Fruit fly (Drosophila melanogaster): ENCODE results near the gene CG7886.

CG7886 gene

DNA sequence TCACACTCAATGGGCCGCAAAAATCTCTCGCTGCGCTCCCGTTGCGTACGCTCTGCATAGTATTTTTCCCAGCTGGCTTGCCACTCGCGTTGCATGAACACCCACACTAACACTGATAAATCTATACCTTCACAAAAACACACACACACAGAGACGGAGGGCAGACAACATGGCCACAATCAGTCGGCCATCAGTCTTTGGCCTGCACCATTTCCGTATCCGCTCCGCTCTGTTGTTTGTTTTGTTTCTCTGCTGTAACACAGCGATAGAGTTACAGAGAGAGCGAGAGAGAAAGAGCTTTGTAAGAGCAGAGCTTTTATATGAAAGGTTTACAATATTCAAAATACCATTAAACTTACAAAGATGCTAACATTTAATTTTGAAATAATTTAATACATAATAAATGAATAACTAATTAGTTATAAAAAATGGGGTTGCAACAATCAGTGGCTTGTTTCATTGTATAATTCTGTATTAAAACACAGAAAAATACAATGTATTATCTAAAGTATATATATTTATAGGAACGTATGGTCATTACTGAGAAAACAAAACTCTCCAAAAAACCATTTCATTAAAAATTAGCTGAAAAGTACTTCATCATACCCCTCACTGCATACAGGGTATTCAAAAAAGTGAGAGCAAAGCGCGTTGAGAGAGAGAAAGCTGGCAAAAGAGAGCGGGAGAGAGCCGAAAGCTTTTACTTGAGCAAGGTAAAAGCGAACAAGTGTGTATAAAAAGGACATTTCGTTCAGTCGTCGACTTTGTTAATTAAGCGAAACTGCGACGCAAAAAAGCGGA lies 33.3 kb downstream of the CG7886 start, which contains the start of gene CG14853 (continued):
- TF ChIP-seq CG6175 (GFP tag; IDR thresholded peaks at IDR 0.05) (no peak), lab (GFP tag; optimal IDR thresholded peaks at IDR 0.05) (peak; percentile 69), sd (tag; optimal IDR thresholded peaks at IDR 0.05) (no peak), CG2120 (GFP tag; optimal IDR thresholded peaks at IDR 0.05) (peak; percentile 77), CG10321 (GFP tag; IDR thresholded peaks at IDR 0.05) (no peak), pan (optimal IDR thresholded peaks at IDR 0.05) (no peak), pan (GFP tag; optimal IDR thresholded peaks at IDR 0.05 in 1 of 2, IDR thresholded peaks at IDR 0.05 in 1 of 2) (peak in 1 of 2 experiments; percentile 87), Sox100B (GFP tag; optimal IDR thresholded peaks at IDR 0.05) (peak; percentile 75), CG10462 (GFP tag; optimal IDR thresholded peaks at IDR 0.05) (peak; percentile 84), pho (GFP tag; optimal IDR thresholded peaks at IDR 0.05) (peak; percentile 6), CG1529 (GFP tag; optimal IDR thresholded peaks at IDR 0.05) (peak; percentile 69), Ets97D (GFP tag; optimal IDR thresholded peaks at IDR 0.05) (peak; percentile 97), dm (GFP tag; optimal IDR thresholded peaks at IDR 0.05) (no peak), CG10979 (tag; optimal IDR thresholded peaks at IDR 0.05) (peak; percentile 62), CG33213 (GFP tag; optimal IDR thresholded peaks at IDR 0.05) (no peak), sr (GFP tag; IDR thresholded peaks at IDR 0.05) (peak; percentile 60; the same call in 2 of the 3 replicates), Hr78 (GFP tag; optimal IDR thresholded peaks at IDR 0.05) (no peak), lola (GFP tag; optimal IDR thresholded peaks at IDR 0.05) (peak in 1 of 3 experiments; percentile 84), unc-4 (GFP tag; IDR thresholded peaks at IDR 0.05; ENCODE audit: partially characterized antibody) (no peak), Sry-δ (GFP tag; optimal IDR thresholded peaks at IDR 0.05) (no peak), CG12104 (GFP tag; optimal IDR thresholded peaks at IDR 0.05) (peak; percentile 38), btn (GFP tag; optimal IDR thresholded peaks at IDR 0.05) (peak; percentile 62), CG2199 (GFP tag; IDR thresholded peaks at IDR 0.05) (no peak), sc (optimal IDR thresholded peaks at IDR 0.05) (no peak), sc (GFP tag; optimal IDR thresholded peaks at IDR 0.05) (peak; percentile 74), zfh2 (GFP tag; optimal IDR thresholded peaks at IDR 0.05) (no peak), CG15073 (GFP tag; optimal IDR thresholded peaks at IDR 0.05) (no peak), nom (GFP tag; optimal IDR thresholded peaks at IDR 0.05) (no peak), CG4820 (GFP tag; optimal IDR thresholded peaks at IDR 0.05) (no peak), pros (GFP tag; optimal IDR thresholded peaks at IDR 0.05) (no peak), ewg (GFP tag; optimal IDR thresholded peaks at IDR 0.05) (peak; percentile 87), Hmx (GFP tag; optimal IDR thresholded peaks at IDR 0.05) (no peak), Sin3A (optimal IDR thresholded peaks at IDR 0.05) (no peak), ara (GFP tag; IDR thresholded peaks at IDR 0.05) (peak; percentile 49; the same call in 1 of the 2 replicates), klu (GFP tag; IDR thresholded peaks at IDR 0.05) (peak; percentile 44; the same call in 1 of the 2 replicates), CG34422 (GFP tag; IDR thresholded peaks at IDR 0.05) (peak; percentile 49; the same call in 2 of the 3 replicates), CG7556 (GFP tag; optimal IDR thresholded peaks at IDR 0.05) (peak; percentile 72), sna (GFP tag; IDR thresholded peaks at IDR 0.05; ENCODE audit: partially characterized antibody) (no peak), Hsf (GFP tag; optimal IDR thresholded peaks at IDR 0.05) (peak; percentile 53), CG42726 (GFP tag; IDR thresholded peaks at IDR 0.05; ENCODE audit: partially characterized antibody) (no peak), CG32532 (GFP tag; IDR thresholded peaks at IDR 0.05) (peak; percentile 76), E2f1 (GFP tag; IDR thresholded peaks at IDR 0.05) (no peak; the same call in 1 of the 2 replicates), Oaz (GFP tag; IDR thresholded peaks at IDR 0.05) (peak; percentile 45; the same call in 1 of the 2 replicates), esg (GFP tag; conservative IDR thresholded peaks at IDR 0.05) (peak; percentile 83), stc (GFP tag; IDR thresholded peaks at IDR 0.05) (peak; percentile 76), Blimp-1 (GFP tag; optimal IDR thresholded peaks at IDR 0.05) (peak; percentile 77), CG14014 (GFP tag; IDR thresholded peaks at IDR 0.05) (peak; percentile 74), Bgb (GFP tag; IDR thresholded peaks at IDR 0.05; ENCODE audit: partially characterized antibody) (no peak), Oli (tag; optimal IDR thresholded peaks at IDR 0.05) (peak; percentile 90), usp (GFP tag; optimal IDR thresholded peaks at IDR 0.05) (no peak)

Data from whole organism, embryonic.